Worm (Caenorhabditis elegans) whole organism, early embryonic: ENCODE data around the gene srx-47.

Experiments used
- ama-1 ChIP-seq: fragments of 150-350 bp; optimal IDR thresholded peaks from 2 replicates; lab custom pipeline; 2014
- ceh-13 ChIP-seq: fragments of 200-800 bp; sonication (Bioruptor generic); optimal IDR thresholded peaks from 2 replicates; lab custom pipeline; 2018; ENCODE audit warnings: mild to moderate bottlenecking, missing genetic modification characterization, missing compliant biosample characterization
- flt-1 ChIP-seq: fragments of 200-800 bp; sonication (Bioruptor generic); IDR thresholded peaks from 2 replicates; pipeline ENCODE4 v1.3.6; 2022; ENCODE audit warnings: missing genetic modification characterization, missing compliant biosample characterization
- pes-1 ChIP-seq: fragments of 200-800 bp; sonication (Bioruptor generic); IDR thresholded peaks from 2 replicates; pipeline ENCODE4 v1.3.6; 2022; ENCODE audit warnings: missing genetic modification reagents, missing genetic modification characterization, missing compliant biosample characterization

srx-47 gene

ce11 chrV:9399886-9400373 is 50.1 kb downstream of the srx-47 start, which contains the start of gene trpp-4:
Gene trpp-4 (plus strand): TSS chrV:9400327.
- no peak for TF ChIP-seq flt-1
- TF ChIP-seq ama-1 (lab: Kevin White, UChicago) = no peak
- no peak for TF ChIP-seq ceh-13
- TF ChIP-seq pes-1 (GFP tag; lab: Robert Waterston, UW) = no peak
